Fruit fly (Drosophila melanogaster) whole organism, embryonic: Measurements from ENCODE around the gene CG42795.

Source experiments
- CG18011 ChIP-seq: fragments of 200-800 bp; sonication (Bioruptor generic); optimal IDR thresholded peaks from 2 replicates; lab custom pipeline; 2017; ENCODE audit warnings: missing biosample characterization, missing genetic modification characterization, mild to moderate bottlenecking, moderate library complexity, missing genotype
- CG4404 ChIP-seq: fragments of 200-800 bp; sonication (Bioruptor generic); IDR thresholded peaks from 2 replicates; pipeline ENCODE4 v1.3.6; 2022; ENCODE audit warnings: missing biosample characterization, missing genetic modification characterization
- kay ChIP-seq: fragments of 200-800 bp; sonication (Bioruptor generic); optimal IDR thresholded peaks from 2 replicates; lab custom pipeline; 2016; ENCODE audit warnings: missing biosample characterization, missing genetic modification characterization

dm6 chr3R:10251218-10251617 lies 25.7 kb downstream of the CG42795 start, which contains the start of gene CG3999:
- TF ChIP-seq CG4404 (GFP tag; lab: Robert Waterston, UW) (no peak), CG18011 (GFP tag; lab: Kevin White, UChicago) (no peak), kay (GFP tag; lab: Kevin White, UChicago) (no peak)
